Fruit fly (Drosophila melanogaster) whole organism, adult: Measurements from ENCODE around the gene 7B2.

ENCODE experiments used
- CG11617 ChIP-seq: fragments of 200-800 bp; sonication (Bioruptor generic); optimal IDR thresholded peaks from 2 replicates; lab custom pipeline; 2017; ENCODE audit warnings: mild to moderate bottlenecking, missing biosample characterization, missing genetic modification reagents, missing genetic modification characterization
- CG12768 ChIP-seq: fragments of 200-800 bp; sonication (Bioruptor generic); optimal IDR thresholded peaks from 2 replicates; lab custom pipeline; 2017; ENCODE audit warnings: missing biosample characterization, missing genetic modification characterization, mild to moderate bottlenecking, moderate library complexity, missing genetic modification reagents
- CG14711 ChIP-seq: fragments of 200-800 bp; sonication (Bioruptor generic); optimal IDR thresholded peaks from 2 replicates; lab custom pipeline; 2018; ENCODE audit warnings: missing biosample characterization, mild to moderate bottlenecking, missing genetic modification characterization, moderate library complexity
- CG1620 ChIP-seq: fragments of 200-800 bp; sonication (Bioruptor generic); optimal IDR thresholded peaks from 2 replicates; lab custom pipeline; 2016; ENCODE audit warnings: missing biosample characterization, missing genetic modification characterization
- CG33017 ChIP-seq: fragments of 200-800 bp; sonication (Bioruptor generic); optimal IDR thresholded peaks from 2 replicates; lab custom pipeline; 2018; ENCODE audit warnings: missing biosample characterization, mild to moderate bottlenecking, missing genetic modification characterization, moderate library complexity
- CG5204 ChIP-seq: fragments of 200-800 bp; sonication (Bioruptor generic); optimal IDR thresholded peaks from 2 replicates; lab custom pipeline; 2016; ENCODE audit warnings: missing biosample characterization, missing genetic modification characterization
- CG7045 ChIP-seq: fragments of 200-800 bp; sonication (Bioruptor generic); optimal IDR thresholded peaks from 2 replicates; lab custom pipeline; 2017; ENCODE audit warnings: missing biosample characterization, mild to moderate bottlenecking, missing genetic modification characterization
- CG7101 ChIP-seq: fragments of 200-800 bp; sonication (Bioruptor generic); optimal IDR thresholded peaks from 2 replicates; lab custom pipeline; 2018; ENCODE audit warnings: missing biosample characterization, mild to moderate bottlenecking, missing genetic modification characterization, moderate library complexity
- Clk ChIP-seq: fragments of 200-800 bp; sonication (Bioruptor generic); optimal IDR thresholded peaks from 2 replicates; lab custom pipeline; 2017; ENCODE audit warnings: missing biosample characterization, missing genetic modification characterization
- Crg-1 ChIP-seq: fragments of 200-800 bp; sonication (Bioruptor generic); optimal IDR thresholded peaks from 2 replicates; lab custom pipeline; 2016; ENCODE audit warnings: missing biosample characterization, missing genetic modification characterization
- Hr96 ChIP-seq: fragments of 200-800 bp; sonication (Bioruptor generic); optimal IDR thresholded peaks from 2 replicates; lab custom pipeline; 2016; ENCODE audit warnings: missing biosample characterization, missing genetic modification characterization
- Mnt ChIP-seq: fragments of 200-800 bp; sonication (Bioruptor generic); optimal IDR thresholded peaks from 2 replicates; lab custom pipeline; 2016; ENCODE audit warnings: missing biosample characterization, mild to moderate bottlenecking, missing genetic modification characterization
- bab1 ChIP-seq: fragments of 200-800 bp; sonication (Bioruptor generic); optimal IDR thresholded peaks from 3 replicates; lab custom pipeline; 2019; ENCODE audit warnings: missing biosample characterization, mild to moderate bottlenecking, missing genetic modification characterization, moderate library complexity
- cic ChIP-seq: fragments of 200-800 bp; sonication (Bioruptor generic); optimal IDR thresholded peaks from 2 replicates; lab custom pipeline; 2017; ENCODE audit warnings: missing biosample characterization, mild to moderate bottlenecking, missing genetic modification characterization, moderate library complexity
- cnc ChIP-seq, 2 experiments: fragments of >200 bp; optimal IDR thresholded peaks; 2 replicates each; lab custom pipeline; 2017
- kay ChIP-seq: fragments of 200-800 bp; sonication (Bioruptor generic); peaks from one replicate; lab custom pipeline; 2016; ENCODE audit warnings: missing biosample characterization, missing genetic modification characterization, borderline replicate concordance
- ovo ChIP-seq: fragments of 200-800 bp; sonication (Bioruptor generic); optimal IDR thresholded peaks from 2 replicates; lab custom pipeline; 2016; ENCODE audit warnings: missing biosample characterization, missing genetic modification characterization
- pad ChIP-seq: fragments of 200-800 bp; sonication (Bioruptor generic); optimal IDR thresholded peaks from 3 replicates; lab custom pipeline; 2017; ENCODE audit warnings: missing biosample characterization, missing genetic modification characterization, mild to moderate bottlenecking, moderate library complexity, missing genetic modification reagents
- tj ChIP-seq: fragments of 200-800 bp; sonication (Bioruptor generic); optimal IDR thresholded peaks from 3 replicates; lab custom pipeline; 2017; ENCODE audit warnings: missing biosample characterization, mild to moderate bottlenecking, missing genetic modification characterization, moderate library complexity
- toe ChIP-seq: fragments of 200-800 bp; sonication (Bioruptor generic); optimal IDR thresholded peaks from 2 replicates; lab custom pipeline; 2016; ENCODE audit warnings: missing biosample characterization, missing genetic modification characterization

Gene 7B2

dm6 chr3R:5363412-5363811, 13.2 kb upstream of the 7B2 start:
- TF ChIP-seq bab1 (GFP tag; lab: Kevin White, UChicago) (no peak), Crg-1 (GFP tag; lab: Kevin White, UChicago) (no peak), CG7101 (tag; lab: Kevin White, UChicago) (no peak), CG5204 (GFP tag; lab: Kevin White, UChicago) (no peak), Mnt (GFP tag; lab: Kevin White, UChicago) (no peak), toe (no peak), kay (GFP tag; lab: Kevin White, UChicago) (no peak), Hr96 (no peak), Clk (GFP tag; lab: Kevin White, UChicago) (no peak), CG14711 (tag; lab: Kevin White, UChicago) (no peak), CG12768 (GFP tag; lab: Kevin White, UChicago) (no peak)

dm6 chr3R:5364539-5365273, 11.9 kb upstream of the 7B2 start:
- no peak for TF ChIP-seq toe
- TF ChIP-seq bab1 (GFP tag; lab: Kevin White, UChicago): no peak
- TF ChIP-seq CG7101 (tag; lab: Kevin White, UChicago): peak; percentile 3
- peak; percentile 79 for TF ChIP-seq cic
- peak; percentile 60 for TF ChIP-seq Mnt (GFP tag; lab: Kevin White, UChicago)
- TF ChIP-seq CG11617 (GFP tag; lab: Kevin White, UChicago): no peak
- no peak for TF ChIP-seq Clk (GFP tag; lab: Kevin White, UChicago)
- no peak for TF ChIP-seq cnc (optimal IDR thresholded peaks at IDR 0.05; lab: Kevin White, UChicago)
- no peak for TF ChIP-seq tj (GFP tag; lab: Kevin White, UChicago)
- no peak for TF ChIP-seq CG5204 (GFP tag; lab: Kevin White, UChicago)
- no peak for TF ChIP-seq CG12768 (GFP tag; lab: Kevin White, UChicago)
- peak; percentile 6 for TF ChIP-seq CG33017 (tag; lab: Kevin White, UChicago)
- TF ChIP-seq Crg-1 (GFP tag; lab: Kevin White, UChicago): no peak
- peak; percentile 96 for TF ChIP-seq kay (GFP tag; lab: Kevin White, UChicago)
- no peak for TF ChIP-seq CG1620 (GFP tag; lab: Kevin White, UChicago)

dm6 chr3R:5367512-5368169, 8.9 kb upstream of the 7B2 start:
- peak; percentile 48 for TF ChIP-seq CG33017 (tag; lab: Kevin White, UChicago)
- no peak for TF ChIP-seq toe
- no peak for TF ChIP-seq CG5204 (GFP tag; lab: Kevin White, UChicago)
- peak; percentile 21 for TF ChIP-seq CG7045 (GFP tag; lab: Kevin White, UChicago)
- TF ChIP-seq Hr96: no peak
- peak; percentile 87 for TF ChIP-seq cic
- TF ChIP-seq CG11617 (GFP tag; lab: Kevin White, UChicago): peak; percentile 39
- peak; percentile 90 for TF ChIP-seq ovo
- no peak for TF ChIP-seq Clk (GFP tag; lab: Kevin White, UChicago)
- TF ChIP-seq CG1620 (GFP tag; lab: Kevin White, UChicago): no peak
- no peak for TF ChIP-seq bab1 (GFP tag; lab: Kevin White, UChicago)
- TF ChIP-seq CG7101 (tag; lab: Kevin White, UChicago): no peak
- TF ChIP-seq tj (GFP tag; lab: Kevin White, UChicago): peak; percentile 90
- peak; percentile 48 for TF ChIP-seq CG12768 (GFP tag; lab: Kevin White, UChicago)
- TF ChIP-seq kay (GFP tag; lab: Kevin White, UChicago): no peak
- TF ChIP-seq Crg-1 (GFP tag; lab: Kevin White, UChicago): no peak
- TF ChIP-seq Mnt (GFP tag; lab: Kevin White, UChicago): no peak
- peak; percentile 59 for TF ChIP-seq pad

- TF ChIP-seq CG7101 (tag; lab: Kevin White, UChicago): peak; percentile 53
- peak; percentile 63 for TF ChIP-seq bab1 (GFP tag; lab: Kevin White, UChicago)
- peak; percentile 39 for TF ChIP-seq CG1620 (GFP tag; lab: Kevin White, UChicago)
- no peak for TF ChIP-seq CG5204 (GFP tag; lab: Kevin White, UChicago)
- peak; percentile 47 for TF ChIP-seq Mnt (GFP tag; lab: Kevin White, UChicago)
- no peak for TF ChIP-seq CG12768 (GFP tag; lab: Kevin White, UChicago)
- TF ChIP-seq Clk (GFP tag; lab: Kevin White, UChicago): peak; percentile 18
- TF ChIP-seq ovo: peak; percentile 86
- TF ChIP-seq toe: peak; percentile 46
- TF ChIP-seq CG33017 (tag; lab: Kevin White, UChicago): no peak
- no peak for TF ChIP-seq cnc (optimal IDR thresholded peaks at IDR 0.05; lab: Kevin White, UChicago)
- no peak for TF ChIP-seq pad
- no peak for TF ChIP-seq CG11617 (GFP tag; lab: Kevin White, UChicago)
- peak; percentile 50 for TF ChIP-seq Crg-1 (GFP tag; lab: Kevin White, UChicago)
- no peak for TF ChIP-seq CG14711 (tag; lab: Kevin White, UChicago)
- TF ChIP-seq Hr96: peak; percentile 42
Observed at dm6 chr3R:5368170-5368781, 8.3 kb upstream of the 7B2 start, which contains the start of gene Cerk. Gene Cerk (minus strand): TSS chr3R:5368306.

dm6 chr3R:5369490-5370001, 7.0 kb upstream of the 7B2 start, which contains the start of the genes CG31542 and CG34277:
Gene CG31542 (plus strand): TSS chr3R:5369540.
Gene CG34277 (plus strand): TSS chr3R:5369540.
- TF ChIP-seq CG33017 (tag; lab: Kevin White, UChicago) (no peak), kay (GFP tag; lab: Kevin White, UChicago) (no peak)
